Worm (Caenorhabditis elegans) whole organism, L3 larva: Measurements from ENCODE around the gene ZK1240.6.

Experiments
- R02D3.7 ChIP-seq: fragments of 150-350 bp; optimal IDR thresholded peaks from 2 replicates; lab custom pipeline; 2014; ENCODE audit warnings: missing biosample characterization, missing genetic modification characterization
- ceh-28 ChIP-seq: fragments of 150-350 bp; optimal IDR thresholded peaks from 2 replicates; lab custom pipeline; 2014; ENCODE audit warnings: missing biosample characterization, missing genetic modification reagents, missing genetic modification characterization
- ceh-82 ChIP-seq: fragments of 150-350 bp; optimal IDR thresholded peaks from 2 replicates; lab custom pipeline; 2014; ENCODE audit warnings: missing biosample characterization, missing genetic modification characterization
- egl-5 ChIP-seq: fragments of 150-350 bp; optimal IDR thresholded peaks from 2 replicates; lab custom pipeline; 2017; ENCODE audit warnings: missing biosample characterization, missing genetic modification reagents, missing genetic modification characterization, inconsistent platforms
- elt-1 ChIP-seq: fragments of 150-350 bp; optimal IDR thresholded peaks from 2 replicates; lab custom pipeline; 2014; ENCODE audit warnings: missing biosample characterization, missing genetic modification characterization
- fos-1 ChIP-seq: fragments of 150-350 bp; optimal IDR thresholded peaks from 2 replicates; lab custom pipeline; 2014; ENCODE audit warnings: missing biosample characterization, missing genetic modification characterization
- lin-15B ChIP-seq: fragments of 150-350 bp; optimal IDR thresholded peaks from 2 replicates; lab custom pipeline; 2014; ENCODE audit warnings: missing biosample characterization, missing genetic modification characterization
- nhr-23 ChIP-seq: fragments of 150-350 bp; optimal IDR thresholded peaks from 2 replicates; lab custom pipeline; 2014; ENCODE audit warnings: missing biosample characterization, missing genetic modification reagents, missing genetic modification characterization
- nhr-28 ChIP-seq: fragments of 150-350 bp; optimal IDR thresholded peaks from 2 replicates; lab custom pipeline; 2014; ENCODE audit warnings: missing biosample characterization, missing genetic modification characterization
- nhr-77 ChIP-seq: fragments of 150-350 bp; optimal IDR thresholded peaks from 2 replicates; lab custom pipeline; 2014; ENCODE audit warnings: missing biosample characterization, missing genetic modification characterization
- snpc-4 ChIP-seq: fragments of 150-350 bp; optimal IDR thresholded peaks from 2 replicates; lab custom pipeline; 2014; ENCODE audit warnings: missing biosample characterization, missing genetic modification characterization
- unc-39 ChIP-seq: sonication (generic microtip); optimal IDR thresholded peaks from 4 replicates; lab custom pipeline; 2017; ENCODE audit warnings: missing biosample characterization, missing genetic modification characterization
- unc-62 ChIP-seq: fragments of 150-350 bp; sonication (generic microtip); optimal IDR thresholded peaks from 4 replicates; lab custom pipeline; 2014; ENCODE audit warnings: missing biosample characterization, missing genetic modification reagents, missing genetic modification characterization

DNA sequence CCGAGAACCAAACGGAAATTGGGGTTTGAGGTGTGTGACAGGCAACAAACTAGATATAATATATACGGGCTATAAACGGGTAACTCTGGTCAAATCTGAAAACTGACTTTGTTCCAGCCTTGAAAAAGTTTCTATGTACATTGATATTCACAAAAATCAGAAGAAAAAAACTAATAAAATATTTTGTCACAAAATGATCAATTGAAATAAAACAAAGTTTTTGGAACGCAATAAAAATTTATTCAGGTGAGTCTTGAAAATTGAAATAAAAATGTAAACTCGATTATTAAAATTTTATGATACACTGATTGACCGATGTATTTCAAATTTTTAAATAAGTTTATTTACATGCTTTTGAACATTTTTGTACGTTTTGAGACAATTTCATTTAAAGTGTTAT, 20.4 kb downstream of the ZK1240.6 start, which contains the start of gene B0281.6:
- TF ChIP-seq unc-39 (tag; lab: Kevin White, UChicago) (no peak), snpc-4 (tag; lab: Kevin White, UChicago) (no peak), nhr-77 (tag; lab: Kevin White, UChicago) (no peak), R02D3.7 (tag; lab: Kevin White, UChicago) (no peak), lin-15B (tag; lab: Kevin White, UChicago) (no peak), nhr-23 (tag; lab: Kevin White, UChicago) (no peak), ceh-28 (tag; lab: Kevin White, UChicago) (no peak), fos-1 (no peak), elt-1 (no peak), unc-62 (no peak), ceh-82 (tag; lab: Kevin White, UChicago) (no peak), egl-5 (tag; lab: Kevin White, UChicago) (no peak), nhr-28 (no peak)
